Fruit fly (Drosophila melanogaster) whole organism, prepupa: ENCODE results near the gene dl.

ENCODE experiments used
- Blimp-1 ChIP-seq: fragments of 200-800 bp; sonication (Bioruptor generic); optimal IDR thresholded peaks from 3 replicates; lab custom pipeline; 2017; ENCODE audit warnings: missing biosample characterization, missing genetic modification characterization, mild to moderate bottlenecking, moderate library complexity, missing genetic modification reagents
- CG10631 ChIP-seq: fragments of 200-800 bp; sonication (Bioruptor generic); optimal IDR thresholded peaks from 2 replicates; lab custom pipeline; 2016; ENCODE audit warnings: missing biosample characterization, missing genetic modification characterization
- CG10669 ChIP-seq: fragments of 200-800 bp; sonication (Bioruptor generic); optimal IDR thresholded peaks from 3 replicates; lab custom pipeline; 2018; ENCODE audit warnings: missing biosample characterization, mild to moderate bottlenecking, missing genetic modification characterization, moderate library complexity
- CG11762 ChIP-seq: fragments of 200-800 bp; sonication (Bioruptor generic); optimal IDR thresholded peaks from 3 replicates; lab custom pipeline; 2016; ENCODE audit warnings: missing biosample characterization, missing genetic modification characterization; ENCODE audit not compliant: insufficient read depth
- CG11902 ChIP-seq: fragments of 200-800 bp; sonication (Bioruptor generic); optimal IDR thresholded peaks from 3 replicates; lab custom pipeline; 2016; ENCODE audit warnings: missing biosample characterization, missing genetic modification characterization
- CG15336 ChIP-seq: fragments of 200-800 bp; sonication (Bioruptor generic); IDR thresholded peaks from 2 replicates; pipeline ENCODE4 v1.3.6; 2022; ENCODE audit warnings: missing biosample characterization, missing genetic modification characterization
- CG16779 ChIP-seq: fragments of 200-800 bp; sonication (Bioruptor generic); optimal IDR thresholded peaks from 3 replicates; lab custom pipeline; 2017; ENCODE audit warnings: missing biosample characterization, mild to moderate bottlenecking, missing genetic modification characterization
- CG31627 ChIP-seq: fragments of 200-800 bp; sonication (Bioruptor generic); optimal IDR thresholded peaks from 3 replicates; lab custom pipeline; 2016; ENCODE audit warnings: missing biosample characterization, missing genetic modification characterization
- CG32006 ChIP-seq: fragments of 200-800 bp; sonication (Bioruptor generic); optimal IDR thresholded peaks from 3 replicates; lab custom pipeline; 2017; ENCODE audit warnings: missing biosample characterization, mild to moderate bottlenecking, missing genetic modification characterization
- CG4318 ChIP-seq: fragments of 200-800 bp; sonication (Bioruptor generic); optimal IDR thresholded peaks from 3 replicates; lab custom pipeline; 2017; ENCODE audit warnings: missing biosample characterization, mild to moderate bottlenecking, missing genetic modification characterization
- CG6163 ChIP-seq: fragments of 200-800 bp; sonication (Bioruptor generic); IDR thresholded peaks from 3 replicates; pipeline ENCODE4 v1.3.6; 2022; ENCODE audit warnings: missing biosample characterization, missing genetic modification characterization
- CG6792 ChIP-seq: fragments of 200-800 bp; sonication (Bioruptor generic); optimal IDR thresholded peaks from 3 replicates; lab custom pipeline; 2016; ENCODE audit warnings: missing biosample characterization, missing genetic modification characterization
- CG6854 ChIP-seq: fragments of 200-800 bp; sonication (Bioruptor generic); optimal IDR thresholded peaks from 2 replicates; lab custom pipeline; 2017; ENCODE audit warnings: missing biosample characterization, mild to moderate bottlenecking, missing genetic modification characterization
- CG7368 ChIP-seq: fragments of 200-800 bp; sonication (Bioruptor generic); optimal IDR thresholded peaks from 3 replicates; lab custom pipeline; 2016; ENCODE audit warnings: missing biosample characterization, missing genetic modification characterization
- CG8119 ChIP-seq: fragments of 200-800 bp; sonication (Bioruptor generic); IDR thresholded peaks from 3 replicates; pipeline ENCODE4 v1.3.6; 2022; ENCODE audit warnings: missing biosample characterization, missing genetic modification characterization
- CG8319 ChIP-seq: fragments of 200-800 bp; sonication (Bioruptor generic); optimal IDR thresholded peaks from 3 replicates; lab custom pipeline; 2016; ENCODE audit warnings: missing biosample characterization, missing genetic modification characterization
- CG8632 ChIP-seq: fragments of 200-800 bp; sonication (Bioruptor generic); optimal IDR thresholded peaks from 3 replicates; lab custom pipeline; 2016; ENCODE audit warnings: missing biosample characterization, missing genetic modification characterization
- CG9139 ChIP-seq: fragments of 200-800 bp; sonication (Bioruptor generic); optimal IDR thresholded peaks from 3 replicates; lab custom pipeline; 2017; ENCODE audit warnings: missing biosample characterization, mild to moderate bottlenecking, missing genetic modification characterization
- Eip93F ChIP-seq: fragments of 200-800 bp; sonication (Bioruptor generic); optimal IDR thresholded peaks from 2 replicates; lab custom pipeline; 2016; ENCODE audit warnings: missing biosample characterization, mild to moderate bottlenecking, missing genetic modification characterization
- Ets96B ChIP-seq: fragments of 200-800 bp; optimal IDR thresholded peaks from 2 replicates; lab custom pipeline; 2019; ENCODE audit warnings: missing biosample characterization, mild to moderate bottlenecking, missing genetic modification characterization, moderate library complexity
- Gug ChIP-seq: fragments of 200-800 bp; sonication (Bioruptor generic); IDR thresholded peaks from 2 replicates; pipeline ENCODE4 v1.3.6; 2022; ENCODE audit warnings: missing biosample characterization, missing genetic modification characterization
- Hr38 ChIP-seq: sonication (Bioruptor generic); optimal IDR thresholded peaks from 2 replicates; lab custom pipeline; 2016; ENCODE audit warnings: missing biosample characterization, missing genetic modification characterization
- Hr4 ChIP-seq: fragments of 200-800 bp; sonication (Bioruptor generic); optimal IDR thresholded peaks from 3 replicates; lab custom pipeline; 2016; ENCODE audit warnings: missing biosample characterization, missing genetic modification characterization
- Lpt ChIP-seq: fragments of 200-800 bp; sonication (Bioruptor generic); optimal IDR thresholded peaks from 3 replicates; lab custom pipeline; 2016; ENCODE audit warnings: missing biosample characterization, missing genetic modification characterization
- Met ChIP-seq: fragments of 200-800 bp; sonication (Bioruptor generic); optimal IDR thresholded peaks from 3 replicates; lab custom pipeline; 2016; ENCODE audit warnings: missing biosample characterization, missing genetic modification characterization
- OdsH ChIP-seq: fragments of 200-800 bp; sonication (Bioruptor generic); optimal IDR thresholded peaks from 3 replicates; lab custom pipeline; 2016; ENCODE audit warnings: missing biosample characterization, missing genetic modification characterization
- Smox ChIP-seq: fragments of 200-800 bp; sonication (Bioruptor generic); optimal IDR thresholded peaks from 3 replicates; lab custom pipeline; 2016; ENCODE audit warnings: missing biosample characterization, missing genetic modification characterization
- Sox102F ChIP-seq: fragments of 200-800 bp; sonication (Bioruptor generic); optimal IDR thresholded peaks from 2 replicates; lab custom pipeline; 2016; ENCODE audit warnings: missing biosample characterization, mild to moderate bottlenecking, missing genetic modification characterization
- Sox14 ChIP-seq: fragments of 200-800 bp; sonication (Bioruptor generic); optimal IDR thresholded peaks from 3 replicates; lab custom pipeline; 2016; ENCODE audit warnings: missing biosample characterization, missing genetic modification characterization
- Sox15 ChIP-seq: fragments of 200-800 bp; sonication (Bioruptor generic); optimal IDR thresholded peaks from 3 replicates; lab custom pipeline; 2016; ENCODE audit warnings: missing biosample characterization, missing genetic modification characterization
- achi ChIP-seq: fragments of 200-800 bp; sonication (Bioruptor generic); optimal IDR thresholded peaks from 3 replicates; lab custom pipeline; 2016; ENCODE audit warnings: missing biosample characterization, missing genetic modification characterization
- cyc ChIP-seq: fragments of 200-800 bp; sonication (Bioruptor generic); optimal IDR thresholded peaks from 3 replicates; lab custom pipeline; 2016; ENCODE audit warnings: missing biosample characterization, missing genetic modification characterization
- eg ChIP-seq: fragments of 200-800 bp; sonication (Bioruptor generic); IDR thresholded peaks from 3 replicates; pipeline ENCODE4 v1.3.6; 2022; ENCODE audit warnings: missing biosample characterization, missing genetic modification characterization
- fd59A ChIP-seq: fragments of 200-800 bp; sonication (Bioruptor generic); optimal IDR thresholded peaks from 2 replicates; lab custom pipeline; 2017; ENCODE audit warnings: missing biosample characterization, mild to moderate bottlenecking, missing genetic modification characterization, missing genetic modification reagents
- fd85E ChIP-seq: fragments of 200-800 bp; sonication (Bioruptor generic); optimal IDR thresholded peaks from 3 replicates; lab custom pipeline; 2016; ENCODE audit warnings: missing biosample characterization, missing genetic modification characterization
- fkh ChIP-seq: fragments of 200-800 bp; sonication (Bioruptor generic); optimal IDR thresholded peaks from 3 replicates; lab custom pipeline; 2017; ENCODE audit warnings: missing biosample characterization, mild to moderate bottlenecking, missing genetic modification characterization, moderate library complexity
- net ChIP-seq: fragments of 200-800 bp; sonication (Bioruptor generic); optimal IDR thresholded peaks from 3 replicates; lab custom pipeline; 2016; ENCODE audit warnings: missing biosample characterization, missing genetic modification characterization
- pdm3 ChIP-seq: fragments of 200-800 bp; sonication (Bioruptor generic); optimal IDR thresholded peaks from 3 replicates; lab custom pipeline; 2016; ENCODE audit warnings: missing biosample characterization, missing genetic modification characterization
- spab ChIP-seq: fragments of 200-800 bp; sonication (Bioruptor generic); optimal IDR thresholded peaks from 2 replicates; lab custom pipeline; 2017; ENCODE audit warnings: missing biosample characterization, mild to moderate bottlenecking, missing genetic modification characterization, missing genetic modification reagents
- ss ChIP-seq, 2 experiments: fragments of 200-800 bp; sonication (Bioruptor generic); optimal IDR thresholded peaks; 2 replicates in 1 of 2; 3 replicates in 1 of 2; lab custom pipeline; 2017 to 2018; ENCODE audit warnings: mild to moderate bottlenecking in 2 of 2, missing biosample characterization in 2 of 2, missing genetic modification characterization in 2 of 2, moderate library complexity in 1 of 2
- topi ChIP-seq: fragments of 200-800 bp; sonication (Bioruptor generic); optimal IDR thresholded peaks from 3 replicates; lab custom pipeline; 2016; ENCODE audit warnings: missing biosample characterization, missing genetic modification characterization
- vri ChIP-seq: fragments of 200-800 bp; sonication (Bioruptor generic); optimal IDR thresholded peaks from 3 replicates; lab custom pipeline; 2016; ENCODE audit warnings: missing biosample characterization, mild to moderate bottlenecking, missing genetic modification characterization

Gene dl

dm6 chr2L:17431359-17431675 lies 18.8 kb downstream of the dl start (continued):
- TF ChIP-seq Ets96B = peak; percentile 66
- TF ChIP-seq CG6163 = peak; percentile 62; the same call in 2 of the 3 replicates
- peak; percentile 79 for TF ChIP-seq pdm3 (GFP tag; lab: Kevin White, UChicago)
- peak; percentile 70 for TF ChIP-seq cyc
- peak; percentile 82 for TF ChIP-seq achi
- TF ChIP-seq CG7368 (GFP tag; lab: Kevin White, UChicago) = peak; percentile 62
- peak; percentile 53 for TF ChIP-seq CG11902 (GFP tag; lab: Kevin White, UChicago)
- peak; percentile 85 for TF ChIP-seq Hr4 (GFP tag; lab: Kevin White, UChicago)

DNA sequence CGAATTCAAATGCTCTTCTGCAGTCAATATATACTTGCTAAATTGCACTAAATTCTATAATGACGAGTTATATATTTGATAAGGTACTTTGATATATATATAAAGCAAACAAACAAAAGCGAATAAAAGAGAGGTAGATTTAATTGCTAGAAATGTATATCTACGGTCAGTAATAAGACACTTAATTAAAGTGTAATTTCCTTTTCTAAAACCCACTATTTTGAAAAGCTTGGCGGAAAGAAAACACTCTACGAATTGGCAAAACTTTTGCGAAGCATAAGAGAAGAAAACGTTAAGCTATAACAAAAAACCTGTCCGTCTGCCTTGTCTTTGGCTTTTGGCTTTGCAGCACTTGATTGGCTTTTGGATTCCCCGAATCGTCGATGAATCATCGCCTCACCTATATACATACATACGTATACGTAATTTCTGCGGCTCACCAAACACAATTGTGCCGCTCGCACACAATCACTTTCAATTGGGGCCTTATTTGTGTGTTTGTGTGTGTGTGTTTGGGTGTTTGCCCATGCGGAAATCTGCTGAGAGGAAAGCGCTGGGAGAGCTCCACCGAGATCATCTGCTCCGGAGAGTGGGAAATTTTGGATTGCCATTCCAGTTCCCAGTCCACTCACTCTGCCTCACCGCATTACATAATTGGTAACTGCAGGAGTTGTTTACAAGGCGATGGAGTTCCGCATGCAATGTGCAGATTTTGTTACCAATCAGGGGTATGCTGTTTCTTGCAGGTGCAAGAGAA lies 19.4 kb downstream of the dl start:
- TF ChIP-seq CG31627 (GFP tag; lab: Kevin White, UChicago) (peak; percentile 18), Blimp-1 (peak; percentile 86), Hr38 (GFP tag; lab: Kevin White, UChicago) (no peak), Ets96B (peak; percentile 61), pdm3 (GFP tag; lab: Kevin White, UChicago) (peak; percentile 44), fd59A (GFP tag; lab: Kevin White, UChicago) (no peak), CG15336 (GFP tag; lab: Robert Waterston, UW) (peak; percentile 60), CG6854 (GFP tag; lab: Kevin White, UChicago) (peak; percentile 2), Sox15 (GFP tag; lab: Kevin White, UChicago) (peak; percentile 2), CG6163 (peak; percentile 10; the same call in 2 of the 3 replicates), CG8119 (GFP tag; lab: Robert Waterston, UW) (peak; percentile 62), CG10669 (GFP tag; lab: Kevin White, UChicago) (no peak), CG6792 (GFP tag; lab: Kevin White, UChicago) (no peak), vri (GFP tag; lab: Kevin White, UChicago) (peak; percentile 89), CG11902 (GFP tag; lab: Kevin White, UChicago) (no peak), CG4318 (GFP tag; lab: Kevin White, UChicago) (no peak)

DNA sequence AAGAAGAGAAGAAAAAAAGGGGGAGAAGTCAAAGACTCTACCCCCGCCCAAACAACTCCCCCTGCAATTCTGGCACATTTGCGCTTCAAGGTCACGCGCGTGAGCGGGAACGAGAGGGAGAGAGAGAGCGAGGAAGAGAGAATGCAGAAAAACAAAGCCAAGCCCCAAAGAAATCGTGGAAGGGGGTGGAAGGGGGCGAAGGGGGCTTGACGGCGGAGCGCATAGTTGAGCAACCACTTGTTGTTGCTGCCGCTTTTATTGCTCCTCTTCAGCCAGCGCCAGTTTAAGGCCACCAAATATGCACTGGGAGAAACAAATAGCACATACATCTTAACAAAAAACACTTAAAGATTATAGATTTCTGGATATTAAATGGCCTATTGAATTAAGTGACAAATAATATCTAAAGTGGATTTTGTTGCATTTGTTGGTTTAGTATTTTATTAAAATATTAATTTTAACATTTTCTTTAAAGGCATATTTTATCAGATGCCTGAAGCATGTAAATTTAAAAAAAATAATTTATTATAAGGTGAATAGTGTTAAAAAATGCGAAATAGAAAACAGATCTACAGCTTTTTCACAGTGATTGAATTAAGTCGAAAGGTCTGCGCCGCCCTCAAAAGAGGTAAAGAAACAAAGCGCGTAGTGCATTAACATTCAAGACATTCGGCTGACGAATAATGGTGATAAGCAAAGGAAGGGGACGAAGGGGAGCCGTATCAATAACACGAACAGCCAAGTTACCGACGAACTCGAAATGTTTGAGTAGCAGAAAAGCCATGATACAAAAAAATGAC lies 20.2 kb downstream of the dl start:
- peak; percentile 94 for TF ChIP-seq CG8119 (GFP tag; lab: Robert Waterston, UW)
- TF ChIP-seq CG6854 (GFP tag; lab: Kevin White, UChicago) = peak; percentile 79
- TF ChIP-seq Eip93F (GFP tag; lab: Kevin White, UChicago) = peak; percentile 35
- TF ChIP-seq Smox (GFP tag; lab: Kevin White, UChicago) = peak; percentile 77
- TF ChIP-seq CG11762 (GFP tag; lab: Kevin White, UChicago) = peak; percentile 95
- peak; percentile 73 for TF ChIP-seq net (GFP tag; lab: Kevin White, UChicago)
- TF ChIP-seq Met (GFP tag; lab: Kevin White, UChicago) = peak; percentile 94
- peak; percentile 59 to 84 for TF ChIP-seq ss (GFP tag; optimal IDR thresholded peaks at IDR 0.05; lab: Kevin White, UChicago)
- TF ChIP-seq spab (GFP tag; lab: Kevin White, UChicago) = peak; percentile 98
- peak; percentile 84 for TF ChIP-seq Sox15 (GFP tag; lab: Kevin White, UChicago)
- peak; percentile 85 for TF ChIP-seq Sox14
- peak; percentile 82 for TF ChIP-seq Blimp-1
- peak; percentile 85 for TF ChIP-seq fd85E (GFP tag; lab: Kevin White, UChicago)
- peak; percentile 90 for TF ChIP-seq CG6163
- TF ChIP-seq CG15336 (GFP tag; lab: Robert Waterston, UW) = peak; percentile 93
- TF ChIP-seq Gug (GFP tag; lab: Robert Waterston, UW) = peak; percentile 82
- peak; percentile 62 for TF ChIP-seq Ets96B
- peak; percentile 97 for TF ChIP-seq CG8632 (GFP tag; lab: Kevin White, UChicago)
- peak; percentile 93 for TF ChIP-seq CG8319 (GFP tag; lab: Kevin White, UChicago)
- TF ChIP-seq CG9139 (GFP tag; lab: Kevin White, UChicago) = no peak
- TF ChIP-seq eg (GFP tag; lab: Robert Waterston, UW) = peak; percentile 87
- peak; percentile 93 for TF ChIP-seq CG6792 (GFP tag; lab: Kevin White, UChicago)
- TF ChIP-seq CG11902 (GFP tag; lab: Kevin White, UChicago) = peak; percentile 68
- peak; percentile 75 for TF ChIP-seq topi (GFP tag; lab: Kevin White, UChicago)
- peak; percentile 95 for TF ChIP-seq CG32006 (GFP tag; lab: Kevin White, UChicago)
- peak; percentile 66 for TF ChIP-seq Hr4 (GFP tag; lab: Kevin White, UChicago)
- TF ChIP-seq fkh (GFP tag; lab: Kevin White, UChicago) = peak; percentile 21
- TF ChIP-seq Lpt = peak; percentile 93
- TF ChIP-seq OdsH = peak; percentile 84
- TF ChIP-seq CG16779 (tag; lab: Kevin White, UChicago) = peak; percentile 87
- TF ChIP-seq Sox102F (GFP tag; lab: Kevin White, UChicago) = peak; percentile 73
- no peak for TF ChIP-seq Hr38 (GFP tag; lab: Kevin White, UChicago)
- peak; percentile 76 for TF ChIP-seq fd59A (GFP tag; lab: Kevin White, UChicago)
- peak; percentile 90 for TF ChIP-seq CG10631 (GFP tag; lab: Kevin White, UChicago)
- peak; percentile 70 for TF ChIP-seq cyc
